Worm (Caenorhabditis elegans) whole organism, midembryonic: ENCODE data around the gene gst-29.

Experiments used
- cog-1 ChIP-seq: sonication (generic microtip); optimal IDR thresholded peaks from 2 replicates; lab custom pipeline; 2016; ENCODE audit warnings: missing genetic modification characterization, missing compliant biosample characterization
- klf-2 ChIP-seq: fragments of 200-800 bp; sonication (Bioruptor generic); conservative IDR thresholded peaks from 2 replicates; pipeline ENCODE4 v1.3.6; 2022; ENCODE audit warnings: missing genetic modification reagents, missing genetic modification characterization, missing compliant biosample characterization
- med-1 ChIP-seq: sonication (generic microtip); optimal IDR thresholded peaks from 2 replicates; lab custom pipeline; 2017; ENCODE audit warnings: missing genetic modification characterization, mild to moderate bottlenecking, missing compliant biosample characterization, antibody characterized with exemption, missing genetic modification reagents; ENCODE audit not compliant: insufficient read depth
- ztf-23 ChIP-seq: fragments of 200-800 bp; sonication (Bioruptor generic); IDR thresholded peaks from 2 replicates; pipeline ENCODE4 v1.3.6; 2022; ENCODE audit warnings: missing genetic modification reagents, missing genetic modification characterization, missing compliant biosample characterization

DNA sequence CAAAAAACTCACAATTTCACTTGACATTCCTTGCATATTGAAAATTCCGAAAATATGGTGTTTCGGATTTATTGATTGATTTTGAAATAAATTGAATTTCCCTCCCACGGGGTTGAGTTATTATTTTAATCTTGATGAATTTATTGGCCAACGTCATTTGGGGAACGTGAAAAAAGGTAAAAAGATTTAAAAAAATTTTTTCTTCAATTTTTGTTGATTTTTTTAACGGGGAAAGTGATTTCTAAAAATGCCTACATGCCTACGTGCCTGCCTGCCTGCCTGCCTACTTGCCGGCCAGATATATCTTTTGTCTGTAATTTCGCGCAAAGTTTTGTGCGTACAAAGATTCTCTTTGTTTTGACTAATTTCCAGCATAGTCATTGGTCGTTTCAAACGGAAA is 35.3 kb downstream of the gst-29 start, which contains the start of gene Y53F4B.24:
- TF ChIP-seq klf-2 (GFP tag; lab: Robert Waterston, UW) (no peak), med-1 (GFP tag; lab: Kevin White, UChicago) (no peak), ztf-23 (GFP tag; lab: Robert Waterston, UW) (no peak), cog-1 (no peak)
